Worm (Caenorhabditis elegans): Measurements from ENCODE around the gene sqv-4.

ce11 chrV:10635722-10636121 lies 25.5 kb downstream of the sqv-4 start, which contains the start of gene kvs-2:
- no peak for TF ChIP-seq ets-7 (tag; optimal IDR thresholded peaks at IDR 0.05)
- TF ChIP-seq tbx-37 (GFP tag; conservative IDR thresholded peaks at IDR 0.05), result no peak
- no peak for TF ChIP-seq scrt-1 (GFP tag; IDR thresholded peaks at IDR 0.05)
- TF ChIP-seq ama-1 (optimal IDR thresholded peaks at IDR 0.05), result no peak
- no peak for TF ChIP-seq tbx-11 (GFP tag; IDR thresholded peaks at IDR 0.05)
- no peak for TF ChIP-seq F13C5.2 (tag; optimal IDR thresholded peaks at IDR 0.05)
- TF ChIP-seq hmbx-1 (tag; optimal IDR thresholded peaks at IDR 0.05), result no peak
- no peak for TF ChIP-seq sea-1 (GFP tag; conservative IDR thresholded peaks at IDR 0.05)

Measured in whole organism, early embryonic.